Worm (Caenorhabditis elegans) whole organism, L2 larva: ENCODE data around the gene clu-1.

Source experiments
- C34F6.9 ChIP-seq: fragments of 150-350 bp; optimal IDR thresholded peaks from 2 replicates; lab custom pipeline; 2014; ENCODE audit warnings: missing biosample characterization, missing genetic modification characterization
- F13H6.1 ChIP-seq: sonication (generic microtip); optimal IDR thresholded peaks from 2 replicates; lab custom pipeline; 2016; ENCODE audit warnings: missing genetic modification characterization, missing compliant biosample characterization
- Y55F3AM.14 ChIP-seq: fragments of 200-800 bp; sonication (Bioruptor generic); optimal IDR thresholded peaks from 2 replicates; lab custom pipeline; 2018; ENCODE audit warnings: mild to moderate bottlenecking, missing genetic modification characterization, missing compliant biosample characterization
- alr-1 ChIP-seq: fragments of 150-350 bp; optimal IDR thresholded peaks from 2 replicates; lab custom pipeline; 2014; ENCODE audit warnings: missing biosample characterization, missing genetic modification characterization
- ama-1 ChIP-seq: fragments of 150-350 bp; optimal IDR thresholded peaks from 2 replicates; lab custom pipeline; 2018; ENCODE audit warnings: inconsistent platforms
- blmp-1 ChIP-seq: sonication (generic microtip); optimal IDR thresholded peaks from 2 replicates; lab custom pipeline; 2017; ENCODE audit warnings: missing genetic modification characterization, mild to moderate bottlenecking, missing compliant biosample characterization, antibody characterized with exemption, moderate library complexity; ENCODE audit not compliant: insufficient read depth
- ceh-16 ChIP-seq: fragments of 150-350 bp; optimal IDR thresholded peaks from 2 replicates; lab custom pipeline; 2014; ENCODE audit warnings: missing biosample characterization, missing genetic modification characterization
- ceh-82 ChIP-seq: fragments of 150-350 bp; optimal IDR thresholded peaks from 2 replicates; lab custom pipeline; 2014; ENCODE audit warnings: missing biosample characterization, missing genetic modification characterization
- crh-2 ChIP-seq: sonication (generic microtip); optimal IDR thresholded peaks from 2 replicates; lab custom pipeline; 2017; ENCODE audit warnings: missing biosample characterization, missing genetic modification characterization
- dmd-4 ChIP-seq: sonication (generic microtip); optimal IDR thresholded peaks from 2 replicates; lab custom pipeline; 2017; ENCODE audit warnings: missing biosample characterization, missing genetic modification characterization
- elt-3 ChIP-seq: sonication (generic microtip); optimal IDR thresholded peaks from 2 replicates; lab custom pipeline; 2017; ENCODE audit warnings: missing biosample characterization, missing genetic modification characterization
- fos-1 ChIP-seq: fragments of 150-350 bp; optimal IDR thresholded peaks from 2 replicates; lab custom pipeline; 2014; ENCODE audit warnings: missing biosample characterization, missing genetic modification characterization
- gmeb-1 ChIP-seq: fragments of 150-350 bp; optimal IDR thresholded peaks from 2 replicates; lab custom pipeline; 2014; ENCODE audit warnings: missing biosample characterization, missing genetic modification characterization
- lin-11 ChIP-seq: fragments of 150-350 bp; sonication (generic microtip); optimal IDR thresholded peaks from 2 replicates; lab custom pipeline; 2014; ENCODE audit warnings: missing biosample characterization, missing genetic modification characterization, inconsistent platforms, mixed read lengths
- lin-13 ChIP-seq: fragments of 150-350 bp; optimal IDR thresholded peaks from 2 replicates; lab custom pipeline; 2014; ENCODE audit warnings: missing biosample characterization, missing genetic modification reagents, missing genetic modification characterization
- lin-39 ChIP-seq: fragments of 150-350 bp; optimal IDR thresholded peaks from 2 replicates; lab custom pipeline; 2014; ENCODE audit warnings: missing biosample characterization, missing genetic modification reagents, missing genetic modification characterization
- lsy-2 ChIP-seq, 2 experiments: fragments of 150-350 bp in 1 of 2; sonication (generic microtip) in 1 of 2; optimal IDR thresholded peaks; 2 replicates each; lab custom pipeline; 2014 to 2017; ENCODE audit warnings: missing biosample characterization in 2 of 2, missing genetic modification characterization in 2 of 2
- mab-5 ChIP-seq: fragments of 150-350 bp; optimal IDR thresholded peaks from 2 replicates; lab custom pipeline; 2014; ENCODE audit warnings: missing biosample characterization, missing genetic modification characterization
- mbf-1 ChIP-seq: sonication (generic microtip); optimal IDR thresholded peaks from 2 replicates; lab custom pipeline; 2017; ENCODE audit warnings: missing biosample characterization, missing genetic modification characterization
- mdl-1 ChIP-seq, 2 experiments: fragments of 150-350 bp in 1 of 2; sonication (generic microtip) in 1 of 2; optimal IDR thresholded peaks; 2 replicates each; lab custom pipeline; 2017; ENCODE audit warnings: missing biosample characterization in 2 of 2, missing genetic modification characterization in 2 of 2
- nhr-11 ChIP-seq: fragments of 150-350 bp; optimal IDR thresholded peaks from 2 replicates; lab custom pipeline; 2014; ENCODE audit warnings: missing biosample characterization, missing genetic modification characterization
- nhr-12 ChIP-seq: fragments of 150-350 bp; optimal IDR thresholded peaks from 2 replicates; lab custom pipeline; 2014; ENCODE audit warnings: missing biosample characterization, missing genetic modification characterization
- nhr-129 ChIP-seq: fragments of 150-350 bp; optimal IDR thresholded peaks from 2 replicates; lab custom pipeline; 2014; ENCODE audit warnings: missing biosample characterization, missing genetic modification characterization
- nhr-21 ChIP-seq: fragments of 150-350 bp; optimal IDR thresholded peaks from 2 replicates; lab custom pipeline; 2014; ENCODE audit warnings: missing biosample characterization, missing genetic modification characterization
- nhr-23 ChIP-seq: fragments of 150-350 bp; optimal IDR thresholded peaks from 2 replicates; lab custom pipeline; 2014; ENCODE audit warnings: missing biosample characterization, missing genetic modification reagents, missing genetic modification characterization
- nhr-237 ChIP-seq: fragments of 150-350 bp; optimal IDR thresholded peaks from 2 replicates; lab custom pipeline; 2014; ENCODE audit warnings: missing biosample characterization, missing genetic modification characterization
- nhr-77 ChIP-seq: fragments of 150-350 bp; optimal IDR thresholded peaks from 2 replicates; lab custom pipeline; 2014; ENCODE audit warnings: missing biosample characterization, missing genetic modification characterization
- peb-1 ChIP-seq: fragments of 150-350 bp; optimal IDR thresholded peaks from 2 replicates; lab custom pipeline; 2014; ENCODE audit warnings: missing biosample characterization, missing genetic modification characterization
- skn-1 ChIP-seq: sonication (generic microtip); optimal IDR thresholded peaks from 2 replicates; lab custom pipeline; 2017; ENCODE audit warnings: missing biosample characterization, missing genetic modification characterization
- sma-3 ChIP-seq: sonication (generic microtip); optimal IDR thresholded peaks from 2 replicates; lab custom pipeline; 2016; ENCODE audit warnings: missing genetic modification reagents, missing genetic modification characterization, missing compliant biosample characterization
- sma-9 ChIP-seq, 2 experiments: fragments of 150-350 bp in 1 of 2; sonication (generic microtip) in 1 of 2; optimal IDR thresholded peaks; 2 replicates each; lab custom pipeline; 2014 to 2016; ENCODE audit warnings: missing genetic modification characterization in 2 of 2, mild to moderate bottlenecking in 1 of 2, missing biosample characterization in 1 of 2, missing compliant biosample characterization in 1 of 2, missing genetic modification reagents in 1 of 2, moderate library complexity in 1 of 2
- snpc-4 ChIP-seq: fragments of 150-350 bp; optimal IDR thresholded peaks from 2 replicates; lab custom pipeline; 2014; ENCODE audit warnings: missing biosample characterization, missing genetic modification characterization
- unc-39 ChIP-seq: fragments of 150-350 bp; optimal IDR thresholded peaks from 2 replicates; lab custom pipeline; 2014; ENCODE audit warnings: missing biosample characterization, missing genetic modification characterization
- unc-55 ChIP-seq: fragments of 150-350 bp; sonication (generic microtip); optimal IDR thresholded peaks from 3 replicates; lab custom pipeline; 2014; ENCODE audit warnings: missing biosample characterization, missing genetic modification reagents, missing genetic modification characterization
- unc-62 ChIP-seq: fragments of 150-350 bp; optimal IDR thresholded peaks from 2 replicates; lab custom pipeline; 2014; ENCODE audit warnings: missing biosample characterization, missing genetic modification reagents, missing genetic modification characterization
- ztf-11 ChIP-seq: sonication (generic microtip); optimal IDR thresholded peaks from 2 replicates; lab custom pipeline; 2017; ENCODE audit warnings: missing biosample characterization, missing genetic modification characterization
- ztf-4 ChIP-seq: fragments of 150-350 bp; optimal IDR thresholded peaks from 2 replicates; lab custom pipeline; 2014; ENCODE audit warnings: missing biosample characterization, missing genetic modification characterization

clu-1 gene

DNA sequence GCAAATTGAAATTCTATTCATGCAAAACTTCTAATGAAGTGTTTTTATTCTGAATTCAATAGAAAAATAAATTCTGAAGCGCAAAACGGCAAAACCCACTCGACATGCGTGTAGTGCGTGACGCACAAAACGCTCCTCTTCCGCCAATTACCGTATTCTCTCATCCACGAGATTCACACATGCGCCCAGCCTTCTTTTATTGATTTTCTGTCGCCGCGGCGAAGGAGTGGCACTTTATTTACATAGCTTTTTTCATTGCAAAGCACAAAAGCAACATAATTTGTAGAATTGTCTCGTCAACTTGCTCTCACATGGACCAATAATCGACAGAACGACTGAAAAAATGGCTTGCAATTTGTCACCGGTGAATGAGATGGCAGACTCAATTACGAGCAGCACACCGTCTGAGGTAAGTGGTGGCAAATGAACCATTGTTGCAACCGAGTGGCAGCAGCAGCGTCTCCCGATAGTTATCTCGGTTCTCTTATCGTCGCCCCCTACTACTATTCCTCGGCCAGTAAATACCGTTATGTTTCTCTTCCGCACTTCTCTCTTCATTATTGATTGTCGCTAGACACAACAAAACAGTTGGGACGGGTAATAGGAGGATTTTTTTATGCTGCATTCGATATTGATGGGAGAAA, 24.9 kb upstream of the clu-1 start, which contains the start of gene unc-16 (continued):
- TF ChIP-seq Y55F3AM.14 (peak; percentile 2), blmp-1 (tag; lab: Kevin White, UChicago) (no peak), unc-62 (GFP tag; lab: Kevin White, UChicago) (no peak), peb-1 (tag; lab: Kevin White, UChicago) (no peak), unc-39 (tag; lab: Kevin White, UChicago) (no peak), dmd-4 (tag; lab: Kevin White, UChicago) (no peak), nhr-23 (tag; lab: Kevin White, UChicago) (no peak), lin-11 (tag; lab: Kevin White, UChicago) (peak; percentile 90), crh-2 (tag; lab: Kevin White, UChicago) (peak; percentile 89), skn-1 (tag; lab: Kevin White, UChicago) (no peak), lsy-2 (tag; optimal IDR thresholded peaks at IDR 0.05; lab: Kevin White, UChicago) (peak; percentile 99 to 100)

DNA sequence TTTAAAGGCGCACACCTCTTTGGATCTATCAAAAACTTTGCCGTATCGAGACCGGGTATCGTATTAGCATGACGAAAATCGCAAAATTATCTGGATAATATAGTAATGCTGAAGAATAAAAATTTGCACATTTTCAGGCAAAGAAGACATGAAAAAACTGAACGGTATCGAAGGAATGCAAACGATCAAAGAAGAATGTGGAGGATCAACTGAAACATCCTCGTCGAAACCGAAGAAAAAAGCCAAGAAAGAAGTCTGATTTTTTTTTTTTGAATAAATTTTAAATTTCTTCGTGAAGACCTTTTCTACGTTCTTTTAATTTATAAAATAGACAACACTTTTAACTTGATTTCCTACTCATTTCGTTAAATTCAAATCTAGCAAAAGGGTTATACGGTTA, 23.6 kb upstream of the clu-1 start, which contains the start of gene ZK1098.12:
Gene ZK1098.12 (plus strand): TSS at position 301 of the 400 bp plus-strand sequence.
- TF ChIP-seq gmeb-1 (no peak), lsy-2 (tag; optimal IDR thresholded peaks at IDR 0.05; lab: Kevin White, UChicago) (peak in 1 of 2 experiments; percentile 14)

DNA sequence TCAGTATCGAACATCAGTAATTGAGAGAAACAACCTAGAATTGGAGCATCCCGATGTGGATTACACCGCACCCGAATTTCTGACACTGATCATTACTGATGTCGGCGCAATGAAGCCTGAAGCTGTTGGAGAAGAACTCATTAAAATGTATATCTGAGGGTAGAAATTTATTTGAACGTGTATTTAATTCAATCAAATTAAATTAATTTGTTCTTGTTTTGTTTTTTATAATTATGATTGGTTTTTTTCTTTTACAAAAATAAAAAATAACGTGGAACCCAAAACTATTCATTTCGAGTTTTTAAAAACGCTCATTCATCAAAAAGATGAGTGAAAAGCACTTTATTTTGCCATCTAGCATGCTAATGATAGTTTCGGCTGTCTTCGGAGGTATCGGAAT, 22.9 kb upstream of the clu-1 start, which contains the start of gene ZK1098.9:
Gene ZK1098.9 (plus strand): TSS at position 301 of the 400 bp plus-strand sequence.
- TF ChIP-seq peb-1 (tag; lab: Kevin White, UChicago) (no peak), ceh-82 (tag; lab: Kevin White, UChicago) (no peak), alr-1 (no peak), sma-9 (GFP tag; optimal IDR thresholded peaks at IDR 0.05; lab: Kevin White, UChicago) (no peak), sma-9 (tag; optimal IDR thresholded peaks at IDR 0.05; lab: Kevin White, UChicago) (no peak), nhr-237 (tag; lab: Kevin White, UChicago) (no peak), nhr-11 (tag; lab: Kevin White, UChicago) (no peak), unc-39 (tag; lab: Kevin White, UChicago) (no peak), mab-5 (tag; lab: Kevin White, UChicago) (no peak), ztf-11 (tag; lab: Kevin White, UChicago) (no peak), dmd-4 (tag; lab: Kevin White, UChicago) (no peak), blmp-1 (tag; lab: Kevin White, UChicago) (no peak), gmeb-1 (no peak), nhr-21 (tag; lab: Kevin White, UChicago) (no peak), unc-62 (GFP tag; lab: Kevin White, UChicago) (no peak), crh-2 (tag; lab: Kevin White, UChicago) (no peak)

- TF ChIP-seq lin-39 (tag; lab: Kevin White, UChicago) (no peak), gmeb-1 (peak; percentile 51), nhr-77 (tag; lab: Kevin White, UChicago) (no peak), snpc-4 (tag; lab: Kevin White, UChicago) (no peak), C34F6.9 (tag; lab: Kevin White, UChicago) (peak; percentile 83), nhr-129 (no peak), lsy-2 (tag; optimal IDR thresholded peaks at IDR 0.05; lab: Kevin White, UChicago) (peak; percentile 32 to 83), unc-55 (GFP tag; lab: Kevin White, UChicago) (peak; percentile 89), crh-2 (tag; lab: Kevin White, UChicago) (peak; percentile 16)
- TF ChIP-seq, all 48 proteins: peak for 5
These were observed 21.6 kb upstream of the clu-1 start, which contains the start of gene eif-2Balpha for ce11 chrIII:9542816-9543215. eif-2Balpha (plus strand) TSS chrIII:9543119.

DNA sequence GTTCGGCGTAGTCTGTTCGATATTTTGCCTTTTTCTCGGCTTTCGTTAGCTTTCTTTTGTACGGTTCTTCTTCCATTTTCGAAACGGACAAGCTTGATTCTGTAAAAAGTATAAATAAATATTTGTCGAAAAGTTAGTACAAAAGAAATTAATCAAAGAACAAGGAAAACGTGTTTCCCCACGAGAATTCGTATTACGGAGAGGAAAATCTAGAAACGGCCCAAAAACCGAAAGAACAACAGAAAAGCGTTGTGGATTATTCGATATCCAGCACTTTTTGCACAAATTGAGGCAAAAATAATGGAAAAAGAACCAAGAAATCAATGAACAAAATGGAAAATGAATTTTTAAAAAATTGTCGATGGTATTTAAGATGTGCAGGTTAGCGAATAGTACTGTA, 21.0 kb upstream of the clu-1 start, which contains the start of gene mut-7:
Gene mut-7 (minus strand): TSS at position 101 of the 400 bp plus-strand sequence.
- no peak for TF ChIP-seq mdl-1 (tag; optimal IDR thresholded peaks at IDR 0.05; lab: Kevin White, UChicago)
- TF ChIP-seq nhr-11 (tag; lab: Kevin White, UChicago), result no peak

ce11 chrIII:9538655-9539155, 17.4 kb upstream of the clu-1 start, which contains the start of gene ZK1098.3:
ZK1098.3 (minus strand) TSS chrIII:9538705.
- TF ChIP-seq sma-3 (GFP tag; lab: Kevin White, UChicago) (no peak), nhr-12 (no peak), Y55F3AM.14 (no peak), sma-9 (GFP tag; optimal IDR thresholded peaks at IDR 0.05; lab: Kevin White, UChicago) (no peak), sma-9 (tag; optimal IDR thresholded peaks at IDR 0.05; lab: Kevin White, UChicago) (no peak), lin-13 (GFP tag; lab: Kevin White, UChicago) (peak; percentile 16), nhr-23 (tag; lab: Kevin White, UChicago) (no peak), skn-1 (tag; lab: Kevin White, UChicago) (no peak), peb-1 (tag; lab: Kevin White, UChicago) (no peak), ztf-11 (tag; lab: Kevin White, UChicago) (no peak), fos-1 (tag; lab: Kevin White, UChicago) (no peak), nhr-77 (tag; lab: Kevin White, UChicago) (no peak), ama-1 (lab: Kevin White, UChicago) (no peak), lsy-2 (tag; optimal IDR thresholded peaks at IDR 0.05; lab: Kevin White, UChicago) (peak in 1 of 2 experiments; percentile 60), mbf-1 (tag; lab: Kevin White, UChicago) (no peak), nhr-129 (no peak), ceh-16 (tag; lab: Kevin White, UChicago) (no peak), C34F6.9 (tag; lab: Kevin White, UChicago) (peak; percentile 65), unc-55 (GFP tag; lab: Kevin White, UChicago) (peak; percentile 51), elt-3 (tag; lab: Kevin White, UChicago) (no peak), F13H6.1 (no peak), ceh-82 (tag; lab: Kevin White, UChicago) (no peak), ztf-4 (tag; lab: Kevin White, UChicago) (no peak), lin-39 (tag; lab: Kevin White, UChicago) (no peak)
